Fruit fly (Drosophila melanogaster) whole organism, embryonic: ENCODE measurements around the gene IntS2.

Experiments used
- Aef1 ChIP-seq: fragments of 200-800 bp; sonication (Bioruptor generic); IDR thresholded peaks from 3 replicates; pipeline ENCODE4 v1.3.6; 2022; ENCODE audit warnings: missing biosample characterization, missing genetic modification characterization
- CG10462 ChIP-seq: fragments of 200-800 bp; sonication (Bioruptor generic); optimal IDR thresholded peaks from 2 replicates; lab custom pipeline; 2016; ENCODE audit warnings: missing biosample characterization, missing genetic modification characterization
- CG10959 ChIP-seq: fragments of 200-800 bp; sonication (Bioruptor generic); IDR thresholded peaks from 2 replicates; pipeline ENCODE4 v1.3.6; 2022; ENCODE audit warnings: missing biosample characterization, missing genetic modification characterization
- CG11560 ChIP-seq: fragments of 200-800 bp; sonication (Bioruptor generic); IDR thresholded peaks from 3 replicates; pipeline ENCODE4 v1.3.6; 2022; ENCODE audit warnings: missing biosample characterization, missing genetic modification characterization
- CG11695 ChIP-seq: fragments of 200-800 bp; sonication (Bioruptor generic); IDR thresholded peaks from 3 replicates; pipeline ENCODE4 v1.3.6; 2022; ENCODE audit warnings: missing biosample characterization, missing genetic modification characterization
- CG12155 ChIP-seq: fragments of 200-800 bp; sonication (Bioruptor generic); optimal IDR thresholded peaks from 3 replicates; lab custom pipeline; 2016; ENCODE audit warnings: missing biosample characterization, missing genetic modification characterization
- CG12769 ChIP-seq: fragments of 200-800 bp; sonication (Bioruptor generic); optimal IDR thresholded peaks from 2 replicates; lab custom pipeline; 2019; ENCODE audit warnings: missing biosample characterization, mild to moderate bottlenecking, missing genetic modification characterization, moderate library complexity
- CG13296 ChIP-seq: fragments of 200-800 bp; sonication (Bioruptor generic); optimal IDR thresholded peaks from 3 replicates; lab custom pipeline; 2018; ENCODE audit warnings: missing biosample characterization, mild to moderate bottlenecking, missing genetic modification characterization
- CG13894 ChIP-seq: fragments of 200-800 bp; sonication (Bioruptor generic); optimal IDR thresholded peaks from 3 replicates; lab custom pipeline; 2018; ENCODE audit warnings: missing biosample characterization, mild to moderate bottlenecking, missing genetic modification characterization, moderate library complexity
- CG1602 ChIP-seq: fragments of 200-800 bp; sonication (Bioruptor generic); optimal IDR thresholded peaks from 3 replicates; lab custom pipeline; 2016; ENCODE audit warnings: missing biosample characterization, missing genetic modification characterization
- CG17802 ChIP-seq: fragments of 200-800 bp; sonication (Bioruptor generic); optimal IDR thresholded peaks from 2 replicates; lab custom pipeline; 2018; ENCODE audit warnings: missing biosample characterization, mild to moderate bottlenecking, missing genetic modification characterization, moderate library complexity
- CG18476 ChIP-seq: fragments of 200-800 bp; sonication (Bioruptor generic); optimal IDR thresholded peaks from 2 replicates; lab custom pipeline; 2016; ENCODE audit warnings: missing biosample characterization, mild to moderate bottlenecking, missing genetic modification characterization
- CG2199 ChIP-seq: fragments of 200-800 bp; sonication (Bioruptor generic); IDR thresholded peaks from 3 replicates; pipeline ENCODE4 v1.3.6; 2022; ENCODE audit warnings: missing biosample characterization, missing genetic modification characterization
- CG31365 ChIP-seq: fragments of 200-800 bp; sonication (Bioruptor generic); optimal IDR thresholded peaks from 2 replicates; lab custom pipeline; 2018; ENCODE audit warnings: missing biosample characterization, mild to moderate bottlenecking, missing genetic modification characterization
- CG31441 ChIP-seq: fragments of 200-800 bp; sonication (Bioruptor generic); IDR thresholded peaks from 2 replicates; pipeline ENCODE4 v1.3.6; 2022; ENCODE audit warnings: missing biosample characterization, missing genetic modification characterization
- CG3995 ChIP-seq: fragments of 200-800 bp; sonication (Bioruptor generic); optimal IDR thresholded peaks from 3 replicates; lab custom pipeline; 2016; ENCODE audit warnings: missing biosample characterization, missing genetic modification characterization
- CG42726 ChIP-seq: fragments of 200-800 bp; sonication (Bioruptor generic); IDR thresholded peaks from 2 replicates; pipeline ENCODE4 v1.3.6; 2022; ENCODE audit warnings: missing biosample characterization, missing genetic modification characterization; ENCODE audit not compliant: partially characterized antibody
- CG4360 ChIP-seq: fragments of 200-800 bp; sonication (Bioruptor generic); IDR thresholded peaks from 2 replicates; pipeline ENCODE4 v1.3.6; 2022; ENCODE audit warnings: missing biosample characterization, missing genetic modification characterization
- CG6254 ChIP-seq: fragments of 200-800 bp; sonication (Bioruptor generic); optimal IDR thresholded peaks from 3 replicates; lab custom pipeline; 2017; ENCODE audit warnings: mild to moderate bottlenecking, missing biosample characterization, missing genetic modification reagents, missing genetic modification characterization
- CG9727 ChIP-seq: fragments of 200-800 bp; sonication (Bioruptor generic); optimal IDR thresholded peaks from 3 replicates; lab custom pipeline; 2017; ENCODE audit warnings: missing biosample characterization, mild to moderate bottlenecking, missing genetic modification characterization
- D19B ChIP-seq: fragments of 200-800 bp; sonication (Bioruptor generic); optimal IDR thresholded peaks from 2 replicates; lab custom pipeline; 2017; ENCODE audit warnings: missing biosample characterization, mild to moderate bottlenecking, missing genetic modification characterization
- HHEX ChIP-seq: fragments of 200-800 bp; sonication (Bioruptor generic); optimal IDR thresholded peaks from 3 replicates; lab custom pipeline; 2017; ENCODE audit warnings: missing biosample characterization, mild to moderate bottlenecking, missing genetic modification characterization, missing genetic modification reagents
- Lim3 ChIP-seq: fragments of 200-800 bp; sonication (Bioruptor generic); IDR thresholded peaks from 2 replicates; pipeline ENCODE4 v1.3.6; 2022; ENCODE audit warnings: missing biosample characterization, missing genetic modification characterization
- Neu2 ChIP-seq: fragments of 200-800 bp; sonication (Bioruptor generic); optimal IDR thresholded peaks from 3 replicates; lab custom pipeline; 2016; ENCODE audit warnings: missing biosample characterization, missing genetic modification characterization, borderline replicate concordance
- Scr ChIP-seq: fragments of 200-800 bp; sonication (Bioruptor generic); IDR thresholded peaks from 2 replicates; pipeline ENCODE4 v1.3.6; 2022; ENCODE audit warnings: missing biosample characterization, missing genetic modification characterization; ENCODE audit not compliant: partially characterized antibody
- Side ChIP-seq: fragments of 200-800 bp; sonication (Bioruptor generic); optimal IDR thresholded peaks from 2 replicates; lab custom pipeline; 2016; ENCODE audit warnings: missing biosample characterization, missing genetic modification characterization
- Spps ChIP-seq: fragments of 200-800 bp; sonication (Bioruptor generic); optimal IDR thresholded peaks from 2 replicates; lab custom pipeline; 2018; ENCODE audit warnings: missing biosample characterization, mild to moderate bottlenecking, missing genetic modification characterization
- Trl ChIP-seq, 3 experiments: fragments of >200 bp in 2 of 3; fragments of 200-800 bp in 1 of 3; sonication (Bioruptor generic) in 1 of 3; optimal IDR thresholded peaks; 2 replicates in 1 of 3; 3 replicates in 2 of 3; lab custom pipeline; 2016 to 2017; ENCODE audit warnings: missing biosample characterization in 1 of 3, missing genetic modification characterization in 1 of 3
- bsh ChIP-seq, 2 experiments: fragments of 200-800 bp; sonication (Bioruptor generic); optimal IDR thresholded peaks; 2 replicates each; lab custom pipeline; 2017 to 2018; ENCODE audit warnings: mild to moderate bottlenecking in 2 of 2, missing biosample characterization in 2 of 2, missing genetic modification characterization in 2 of 2, moderate library complexity in 1 of 2
- chinmo ChIP-seq: fragments of 200-800 bp; sonication (Bioruptor generic); IDR thresholded peaks from 4 replicates; pipeline ENCODE4 v1.3.6; 2022; ENCODE audit warnings: missing biosample characterization, missing genetic modification characterization; ENCODE audit not compliant: partially characterized antibody
- crc ChIP-seq: fragments of 200-800 bp; sonication (Bioruptor generic); optimal IDR thresholded peaks from 2 replicates; lab custom pipeline; 2016; ENCODE audit warnings: missing biosample characterization, missing genetic modification characterization
- dimm ChIP-seq: fragments of 200-800 bp; sonication (Bioruptor generic); IDR thresholded peaks from 2 replicates; pipeline ENCODE4 v1.3.6; 2022; ENCODE audit warnings: missing biosample characterization, missing genetic modification characterization
- fd102C ChIP-seq: fragments of 200-800 bp; sonication (Bioruptor generic); optimal IDR thresholded peaks from 2 replicates; lab custom pipeline; 2018; ENCODE audit warnings: missing biosample characterization, mild to moderate bottlenecking, missing genetic modification characterization, moderate library complexity
- grau ChIP-seq: fragments of 200-800 bp; optimal IDR thresholded peaks from 3 replicates; lab custom pipeline; 2019; ENCODE audit warnings: missing biosample characterization, mild to moderate bottlenecking, missing genetic modification characterization, moderate library complexity
- gt ChIP-seq: fragments of 200-800 bp; sonication (Bioruptor generic); IDR thresholded peaks from 2 replicates; pipeline ENCODE4 v1.3.6; 2022; ENCODE audit warnings: missing biosample characterization, missing genetic modification characterization
- hkb ChIP-seq, 2 experiments: fragments of 200-800 bp in 1 of 2; fragments of >200 bp in 1 of 2; sonication (Bioruptor generic) in 1 of 2; IDR thresholded peaks in 1 of 2; optimal IDR thresholded peaks in 1 of 2; 2 replicates each; pipeline versions ENCODE4 v1.3.6 to Lab custom; 2017 to 2022; ENCODE audit warnings: missing biosample characterization in 1 of 2, missing genetic modification characterization in 1 of 2
- kay ChIP-seq: fragments of 200-800 bp; sonication (Bioruptor generic); optimal IDR thresholded peaks from 2 replicates; lab custom pipeline; 2016; ENCODE audit warnings: missing biosample characterization, missing genetic modification characterization
- kni ChIP-seq: fragments of 200-800 bp; sonication (Bioruptor generic); optimal IDR thresholded peaks from 3 replicates; lab custom pipeline; 2017; ENCODE audit warnings: mild to moderate bottlenecking, missing biosample characterization, missing genetic modification reagents, missing genetic modification characterization
- mld ChIP-seq: fragments of 200-800 bp; sonication (Bioruptor generic); IDR thresholded peaks from 3 replicates; pipeline ENCODE4 v1.3.6; 2022; ENCODE audit warnings: missing biosample characterization, missing genetic modification characterization; ENCODE audit not compliant: partially characterized antibody
- nom ChIP-seq: fragments of 200-800 bp; sonication (Bioruptor generic); optimal IDR thresholded peaks from 2 replicates; lab custom pipeline; 2017; ENCODE audit warnings: missing biosample characterization, missing genetic modification characterization, mild to moderate bottlenecking, moderate library complexity, missing genetic modification reagents
- otp ChIP-seq: fragments of 200-800 bp; sonication (Bioruptor generic); IDR thresholded peaks from 3 replicates; pipeline ENCODE4, ENCODE4 v1.3.6; 2022; ENCODE audit warnings: missing biosample characterization, missing genetic modification characterization
- peb ChIP-seq: fragments of 200-800 bp; sonication (Bioruptor generic); IDR thresholded peaks from 2 replicates; pipeline ENCODE4 v1.3.6; 2022; ENCODE audit warnings: missing biosample characterization, missing genetic modification characterization
- phol ChIP-seq: fragments of 200-800 bp; sonication (Bioruptor generic); optimal IDR thresholded peaks from 3 replicates; lab custom pipeline; 2018; ENCODE audit warnings: missing biosample characterization, mild to moderate bottlenecking, missing genetic modification characterization, moderate library complexity
- pum ChIP-seq: fragments of 200-800 bp; sonication (Bioruptor generic); optimal IDR thresholded peaks from 2 replicates; lab custom pipeline; 2016; ENCODE audit warnings: missing biosample characterization, missing genetic modification characterization
- row ChIP-seq: fragments of 200-800 bp; sonication (Bioruptor generic); IDR thresholded peaks from 3 replicates; pipeline ENCODE4 v1.3.6; 2022; ENCODE audit warnings: missing biosample characterization, missing genetic modification characterization
- sens-2 ChIP-seq: fragments of 200-800 bp; sonication (Bioruptor generic); IDR thresholded peaks from 2 replicates; pipeline ENCODE4 v1.3.6; 2022; ENCODE audit warnings: missing biosample characterization, missing genetic modification characterization
- stwl ChIP-seq: fragments of 200-800 bp; sonication (Bioruptor generic); optimal IDR thresholded peaks from 3 replicates; lab custom pipeline; 2018; ENCODE audit warnings: missing biosample characterization, mild to moderate bottlenecking, missing genetic modification characterization, moderate library complexity
- usp ChIP-seq: fragments of >200 bp; optimal IDR thresholded peaks from 2 replicates; lab custom pipeline; 2017; ENCODE audit warnings: missing biosample characterization, missing genetic modification characterization
- vfl ChIP-seq: fragments of 200-800 bp; sonication (Bioruptor generic); optimal IDR thresholded peaks from 2 replicates; lab custom pipeline; 2016; ENCODE audit warnings: missing biosample characterization, missing genetic modification characterization

IntS2 gene

DNA sequence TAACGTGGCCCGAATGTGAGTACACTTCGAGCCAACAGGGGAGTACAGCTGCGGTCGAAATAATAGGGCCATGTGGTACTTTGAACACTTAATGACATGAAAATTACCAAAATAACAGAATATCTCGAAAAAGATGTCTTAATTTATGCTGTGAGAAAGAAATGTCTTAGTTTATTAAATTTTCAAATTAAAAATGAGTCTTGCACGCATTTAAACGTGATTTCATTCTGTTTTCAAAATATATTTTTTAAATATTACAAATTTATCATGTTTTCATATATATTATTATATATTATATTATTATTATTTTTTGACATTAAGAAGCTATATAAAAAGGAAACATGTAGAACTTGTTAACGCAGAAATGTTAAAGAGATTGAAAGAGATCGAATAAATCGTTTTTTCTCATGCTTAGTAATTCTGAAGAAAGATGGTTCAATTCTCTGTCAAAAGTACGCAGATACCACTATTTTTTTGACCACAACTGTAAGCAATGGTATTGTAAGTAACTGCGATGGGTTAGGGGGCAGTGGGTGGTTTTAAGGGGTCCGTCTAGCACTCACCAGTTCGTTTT is 38.3 kb upstream of the IntS2 start (continued):
- no peak for TF ChIP-seq hkb (optimal IDR thresholded peaks at IDR 0.05; lab: Kevin White, UChicago)
- no peak for TF ChIP-seq hkb (GFP tag; IDR thresholded peaks at IDR 0.05; lab: Robert Waterston, UW)
- TF ChIP-seq grau (tag; lab: Kevin White, UChicago) = peak; percentile 24
- no peak for TF ChIP-seq stwl (tag; lab: Kevin White, UChicago)
- no peak for TF ChIP-seq Lim3
- TF ChIP-seq CG9727 = peak; percentile 19
- TF ChIP-seq pum = no peak
- TF ChIP-seq CG1602 (GFP tag; lab: Kevin White, UChicago) = no peak
- peak; percentile 53 for TF ChIP-seq CG13296 (GFP tag; lab: Kevin White, UChicago)
- no peak for TF ChIP-seq CG13894 (tag; lab: Kevin White, UChicago)
- no peak for TF ChIP-seq Scr
- TF ChIP-seq CG18476 (GFP tag; lab: Kevin White, UChicago) = no peak
- TF ChIP-seq nom (GFP tag; lab: Kevin White, UChicago) = no peak
- no peak for TF ChIP-seq CG12155 (GFP tag; lab: Kevin White, UChicago)
- no peak for TF ChIP-seq CG11560 (tag; lab: Robert Waterston, UW)
- no peak for TF ChIP-seq CG2199 (GFP tag; lab: Robert Waterston, UW)
- 0 out of 3 replicates have a peak, but pooled peaks have one; percentile 22 for TF ChIP-seq row
- no peak for TF ChIP-seq crc (GFP tag; lab: Kevin White, UChicago)
- no peak for TF ChIP-seq Spps
- TF ChIP-seq fd102C (GFP tag; lab: Kevin White, UChicago) = no peak
- peak; percentile 52 for TF ChIP-seq phol (tag; lab: Kevin White, UChicago)
- no peak for TF ChIP-seq peb
- TF ChIP-seq kni = no peak
- TF ChIP-seq Trl (optimal IDR thresholded peaks at IDR 0.05; lab: Kevin White, UChicago) = no peak
- TF ChIP-seq Trl (GFP tag; optimal IDR thresholded peaks at IDR 0.05; lab: Kevin White, UChicago) = no peak
- TF ChIP-seq CG10959 (GFP tag; lab: Robert Waterston, UW) = no peak
- TF ChIP-seq dimm (GFP tag; lab: Robert Waterston, UW) = no peak
- no peak for TF ChIP-seq CG3995 (GFP tag; lab: Kevin White, UChicago)
- TF ChIP-seq CG42726 (GFP tag; lab: Robert Waterston, UW) = no peak
- TF ChIP-seq Neu2 (GFP tag; lab: Kevin White, UChicago) = no peak
- no peak for TF ChIP-seq gt (GFP tag; lab: Robert Waterston, UW)
- TF ChIP-seq HHEX (GFP tag; lab: Kevin White, UChicago) = peak; percentile 21
- TF ChIP-seq mld = no peak
- TF ChIP-seq Side (GFP tag; lab: Kevin White, UChicago) = no peak
- TF ChIP-seq D19B (GFP tag; lab: Kevin White, UChicago) = peak; percentile 6
- no peak for TF ChIP-seq CG6254
- no peak for TF ChIP-seq kay (GFP tag; lab: Kevin White, UChicago)
- peak in 1 of 2 experiments; percentile 3 for TF ChIP-seq bsh (GFP tag; optimal IDR thresholded peaks at IDR 0.05; lab: Kevin White, UChicago)
- TF ChIP-seq CG17802 = no peak
- 0 out of 3 replicates have a peak, but pooled peaks have one; percentile 25 for TF ChIP-seq CG11695
- TF ChIP-seq CG31441 = peak; percentile 62
- no peak for TF ChIP-seq vfl
- TF ChIP-seq otp (GFP tag; lab: Robert Waterston, UW) = no peak
- TF ChIP-seq CG31365 (tag; lab: Kevin White, UChicago) = no peak
- TF ChIP-seq CG10462 = no peak
- TF ChIP-seq CG4360 = no peak
- no peak for TF ChIP-seq Aef1 (GFP tag; lab: Robert Waterston, UW)
- no peak for TF ChIP-seq CG12769 (tag; lab: Kevin White, UChicago)
- no peak for TF ChIP-seq sens-2 (GFP tag; lab: Robert Waterston, UW)
- TF ChIP-seq chinmo (GFP tag; lab: Robert Waterston, UW) = no peak
- TF ChIP-seq usp (GFP tag; lab: Kevin White, UChicago) = no peak
